Worm (Caenorhabditis elegans) whole organism, L2 larva: Measurements from ENCODE around the gene mab-23.

Experiments used
- R02D3.7 ChIP-seq: fragments of 150-350 bp; optimal IDR thresholded peaks from 2 replicates; lab custom pipeline; 2014; ENCODE audit warnings: missing biosample characterization, missing genetic modification characterization
- Y55F3AM.14 ChIP-seq: fragments of 200-800 bp; sonication (Bioruptor generic); optimal IDR thresholded peaks from 2 replicates; lab custom pipeline; 2018; ENCODE audit warnings: mild to moderate bottlenecking, missing genetic modification characterization, missing compliant biosample characterization
- ama-1 ChIP-seq: fragments of 150-350 bp; optimal IDR thresholded peaks from 2 replicates; lab custom pipeline; 2018; ENCODE audit warnings: inconsistent platforms
- dmd-4 ChIP-seq: sonication (generic microtip); optimal IDR thresholded peaks from 2 replicates; lab custom pipeline; 2017; ENCODE audit warnings: missing biosample characterization, missing genetic modification characterization
- elt-1 ChIP-seq: fragments of 150-350 bp; optimal IDR thresholded peaks from 2 replicates; lab custom pipeline; 2014; ENCODE audit warnings: missing biosample characterization, missing genetic modification characterization
- elt-3 ChIP-seq: sonication (generic microtip); optimal IDR thresholded peaks from 2 replicates; lab custom pipeline; 2017; ENCODE audit warnings: missing biosample characterization, missing genetic modification characterization
- lin-13 ChIP-seq: fragments of 150-350 bp; optimal IDR thresholded peaks from 2 replicates; lab custom pipeline; 2014; ENCODE audit warnings: missing biosample characterization, missing genetic modification reagents, missing genetic modification characterization
- nhr-237 ChIP-seq: fragments of 150-350 bp; optimal IDR thresholded peaks from 2 replicates; lab custom pipeline; 2014; ENCODE audit warnings: missing biosample characterization, missing genetic modification characterization
- nhr-25 ChIP-seq: fragments of 150-350 bp; sonication (generic microtip); optimal IDR thresholded peaks from 3 replicates; lab custom pipeline; 2014; ENCODE audit warnings: missing biosample characterization, missing genetic modification characterization
- nhr-6 ChIP-seq: fragments of 150-350 bp; optimal IDR thresholded peaks from 2 replicates; lab custom pipeline; 2014; ENCODE audit warnings: missing biosample characterization, missing genetic modification characterization
- nhr-77 ChIP-seq: fragments of 150-350 bp; optimal IDR thresholded peaks from 2 replicates; lab custom pipeline; 2014; ENCODE audit warnings: missing biosample characterization, missing genetic modification characterization
- skn-1 ChIP-seq: sonication (generic microtip); optimal IDR thresholded peaks from 2 replicates; lab custom pipeline; 2017; ENCODE audit warnings: missing biosample characterization, missing genetic modification characterization
- ztf-11 ChIP-seq: sonication (generic microtip); optimal IDR thresholded peaks from 2 replicates; lab custom pipeline; 2017; ENCODE audit warnings: missing biosample characterization, missing genetic modification characterization

- no peak for TF ChIP-seq nhr-77 (tag; lab: Kevin White, UChicago)
- TF ChIP-seq nhr-237 (tag; lab: Kevin White, UChicago) = no peak
- no peak for TF ChIP-seq nhr-25 (tag; lab: Kevin White, UChicago)
- no peak for TF ChIP-seq lin-13 (GFP tag; lab: Kevin White, UChicago)
- no peak for TF ChIP-seq elt-3
- TF ChIP-seq nhr-6 (tag; lab: Kevin White, UChicago) = no peak
- no peak for TF ChIP-seq ama-1 (lab: Kevin White, UChicago)
- TF ChIP-seq ztf-11 (tag; lab: Kevin White, UChicago) = no peak
- TF ChIP-seq R02D3.7 = no peak
- no peak for TF ChIP-seq skn-1 (tag; lab: Kevin White, UChicago)
- TF ChIP-seq dmd-4 = no peak
- no peak for TF ChIP-seq elt-1
- no peak for TF ChIP-seq Y55F3AM.14 (GFP tag; lab: Kevin White, UChicago)
Measured at ce11 chrV:10597234-10597633, 35.6 kb upstream of the mab-23 start, which contains the start of gene T21C9.13.
